Worm (Caenorhabditis elegans) whole organism, L1 larva: ENCODE data around the gene eif-3.L.

Experiments used
- C04F5.9 ChIP-seq: sonication (generic microtip); optimal IDR thresholded peaks from 2 replicates; lab custom pipeline; 2016; ENCODE audit warnings: missing genetic modification characterization, missing compliant biosample characterization
- C16A3.4 ChIP-seq: fragments of 150-350 bp; optimal IDR thresholded peaks from 2 replicates; lab custom pipeline; 2014; ENCODE audit warnings: missing biosample characterization, missing genetic modification characterization
- aha-1 ChIP-seq: fragments of 150-350 bp; optimal IDR thresholded peaks from 2 replicates; lab custom pipeline; 2014; ENCODE audit warnings: missing biosample characterization, missing genetic modification characterization
- alr-1 ChIP-seq: fragments of 200-800 bp; sonication (Bioruptor generic); optimal IDR thresholded peaks from 2 replicates; lab custom pipeline; 2018; ENCODE audit warnings: borderline replicate concordance, mild to moderate bottlenecking, missing genetic modification characterization, missing compliant biosample characterization
- blmp-1 ChIP-seq: fragments of 150-350 bp; optimal IDR thresholded peaks from 2 replicates; lab custom pipeline; 2014; ENCODE audit warnings: missing biosample characterization, missing genetic modification characterization
- ceh-82 ChIP-seq, 3 experiments: fragments of 150-350 bp in 1 of 3; sonication (generic microtip) in 2 of 3; optimal IDR thresholded peaks; 2 replicates each; lab custom pipeline; 2014 to 2017; ENCODE audit warnings: missing biosample characterization in 3 of 3, missing genetic modification characterization in 3 of 3
- ces-1 ChIP-seq: fragments of 150-350 bp; optimal IDR thresholded peaks from 2 replicates; lab custom pipeline; 2014; ENCODE audit warnings: missing biosample characterization, missing genetic modification reagents, missing genetic modification characterization
- efl-1 ChIP-seq, 4 experiments: fragments of 150-350 bp; optimal IDR thresholded peaks in 3 of 4; peaks in 1 of 4; 1 replicate in 1 of 4; 2 replicates in 3 of 4; lab custom pipeline; 2014; ENCODE audit warnings: missing biosample characterization in 2 of 4, missing genetic modification characterization in 2 of 4, missing genetic modification reagents in 2 of 4
- egl-13 ChIP-seq: sonication (generic microtip); optimal IDR thresholded peaks from 2 replicates; lab custom pipeline; 2016; ENCODE audit warnings: missing genotype, missing genetic modification reagents, missing genetic modification characterization, missing compliant biosample characterization
- egl-27 ChIP-seq, 2 experiments: fragments of 150-350 bp in 1 of 2; sonication (generic microtip); optimal IDR thresholded peaks; 3 replicates each; lab custom pipeline; 2017 to 2018; ENCODE audit warnings: missing biosample characterization in 2 of 2, missing genetic modification characterization in 2 of 2, missing genetic modification reagents in 2 of 2
- elt-2 ChIP-seq: sonication (generic microtip); optimal IDR thresholded peaks from 2 replicates; lab custom pipeline; 2016; ENCODE audit warnings: missing genetic modification characterization, mild to moderate bottlenecking, inconsistent platforms, missing compliant biosample characterization, missing genetic modification reagents
- elt-3 ChIP-seq, 6 experiments: fragments of 150-350 bp in 1 of 6; sonication (generic microtip); optimal IDR thresholded peaks; 2 replicates each; lab custom pipeline; 2017 to 2018; ENCODE audit warnings: missing biosample characterization in 6 of 6, missing genetic modification characterization in 6 of 6, inconsistent platforms in 1 of 6
- ets-5 ChIP-seq: fragments of 200-800 bp; sonication (Bioruptor generic); IDR thresholded peaks from 2 replicates; pipeline ENCODE4 v1.3.6; 2022; ENCODE audit warnings: missing genetic modification characterization, missing compliant biosample characterization
- fkh-10 ChIP-seq: sonication (generic microtip); optimal IDR thresholded peaks from 2 replicates; lab custom pipeline; 2017; ENCODE audit warnings: missing biosample characterization, missing genetic modification reagents, missing genetic modification characterization
- fkh-4 ChIP-seq: sonication (generic microtip); optimal IDR thresholded peaks from 2 replicates; lab custom pipeline; 2016; ENCODE audit warnings: missing compliant biosample characterization, missing genetic modification characterization, borderline replicate concordance
- hlh-4 ChIP-seq: sonication (generic microtip); optimal IDR thresholded peaks from 2 replicates; lab custom pipeline; 2016; ENCODE audit warnings: mild to moderate bottlenecking, missing genetic modification characterization, missing compliant biosample characterization
- irx-1 ChIP-seq: sonication (generic microtip); optimal IDR thresholded peaks from 2 replicates; lab custom pipeline; 2016; ENCODE audit warnings: missing genetic modification characterization, missing compliant biosample characterization
- lin-15B ChIP-seq: fragments of 150-350 bp; sonication (generic microtip); optimal IDR thresholded peaks from 3 replicates; lab custom pipeline; 2014; ENCODE audit warnings: missing biosample characterization, missing genetic modification characterization
- lir-3 ChIP-seq: sonication (generic microtip); optimal IDR thresholded peaks from 2 replicates; lab custom pipeline; 2016; ENCODE audit warnings: mild to moderate bottlenecking, missing genetic modification characterization, moderate library complexity, missing compliant biosample characterization; ENCODE audit not compliant: poor library complexity
- lsy-2 ChIP-seq, 2 experiments: fragments of 150-350 bp; optimal IDR thresholded peaks; 2 replicates each; lab custom pipeline; 2014; ENCODE audit warnings: missing biosample characterization in 2 of 2, missing genetic modification characterization in 2 of 2
- mab-9 ChIP-seq: fragments of 200-800 bp; sonication (Bioruptor generic); IDR thresholded peaks from 2 replicates; pipeline ENCODE4 v1.3.6; 2022; ENCODE audit warnings: missing genetic modification reagents, missing genetic modification characterization, missing compliant biosample characterization
- mdl-1 ChIP-seq, 2 experiments: fragments of 150-350 bp; optimal IDR thresholded peaks; 2 replicates each; lab custom pipeline; 2014 to 2017; ENCODE audit warnings: missing biosample characterization in 2 of 2, missing genetic modification characterization in 2 of 2, inconsistent platforms in 1 of 2
- mef-2 ChIP-seq: fragments of 150-350 bp; optimal IDR thresholded peaks from 2 replicates; lab custom pipeline; 2014; ENCODE audit warnings: missing biosample characterization, missing genetic modification characterization
- nhr-11 ChIP-seq: fragments of 150-350 bp; optimal IDR thresholded peaks from 2 replicates; lab custom pipeline; 2014; ENCODE audit warnings: missing biosample characterization, missing genetic modification characterization
- nhr-19 ChIP-seq: fragments of 200-800 bp; sonication (Bioruptor generic); conservative IDR thresholded peaks from 2 replicates; pipeline ENCODE4 v1.3.6; 2022; ENCODE audit warnings: missing genetic modification characterization, missing compliant biosample characterization
- nhr-20 ChIP-seq: sonication (generic microtip); optimal IDR thresholded peaks from 2 replicates; lab custom pipeline; 2016; ENCODE audit warnings: mild to moderate bottlenecking, missing genetic modification characterization, missing compliant biosample characterization
- nhr-28 ChIP-seq: fragments of 150-350 bp; optimal IDR thresholded peaks from 2 replicates; lab custom pipeline; 2014; ENCODE audit warnings: missing biosample characterization, missing genetic modification characterization
- nhr-76 ChIP-seq: sonication (generic microtip); optimal IDR thresholded peaks from 2 replicates; lab custom pipeline; 2017; ENCODE audit warnings: missing biosample characterization, missing genetic modification characterization
- nhr-77 ChIP-seq: fragments of 150-350 bp; optimal IDR thresholded peaks from 2 replicates; lab custom pipeline; 2014; ENCODE audit warnings: missing biosample characterization, missing genetic modification characterization
- nhr-90 ChIP-seq: sonication (generic microtip); optimal IDR thresholded peaks from 2 replicates; lab custom pipeline; 2016; ENCODE audit warnings: mild to moderate bottlenecking, missing genetic modification characterization, missing compliant biosample characterization; ENCODE audit not compliant: poor library complexity
- pag-3 ChIP-seq: sonication (generic microtip); optimal IDR thresholded peaks from 2 replicates; lab custom pipeline; 2017; ENCODE audit warnings: missing genetic modification characterization, mild to moderate bottlenecking, missing compliant biosample characterization, antibody characterized with exemption, borderline replicate concordance; ENCODE audit not compliant: insufficient read depth
- skn-1 ChIP-seq: fragments of 150-350 bp; optimal IDR thresholded peaks from 2 replicates; lab custom pipeline; 2014; ENCODE audit warnings: missing biosample characterization, missing genetic modification characterization
- sox-4 ChIP-seq: sonication (generic microtip); optimal IDR thresholded peaks from 2 replicates; lab custom pipeline; 2016; ENCODE audit warnings: missing genetic modification characterization, missing compliant biosample characterization
- sup-37 ChIP-seq: fragments of 200-800 bp; sonication (Bioruptor generic); optimal IDR thresholded peaks from 2 replicates; lab custom pipeline; 2018; ENCODE audit warnings: mild to moderate bottlenecking, missing genetic modification characterization, missing compliant biosample characterization
- swsn-7 ChIP-seq: sonication (generic microtip); optimal IDR thresholded peaks from 2 replicates; lab custom pipeline; 2016; ENCODE audit warnings: missing genetic modification characterization, missing compliant biosample characterization
- unc-30 ChIP-seq: sonication (generic microtip); optimal IDR thresholded peaks from 2 replicates; lab custom pipeline; 2017; ENCODE audit warnings: missing biosample characterization, missing genetic modification characterization
- unc-62 ChIP-seq: fragments of 150-350 bp; optimal IDR thresholded peaks from 2 replicates; lab custom pipeline; 2014; ENCODE audit warnings: missing biosample characterization, missing genetic modification reagents, missing genetic modification characterization
- unc-86 ChIP-seq: sonication (generic microtip); optimal IDR thresholded peaks from 2 replicates; lab custom pipeline; 2016; ENCODE audit warnings: missing genetic modification characterization, missing compliant biosample characterization
- unc-98 ChIP-seq: fragments of 200-800 bp; sonication (Bioruptor generic); IDR thresholded peaks from 2 replicates; pipeline ENCODE4 v1.3.6; 2022; ENCODE audit warnings: missing genetic modification characterization, missing compliant biosample characterization
- xbp-1 ChIP-seq: sonication (generic microtip); optimal IDR thresholded peaks from 2 replicates; lab custom pipeline; 2016; ENCODE audit warnings: missing genetic modification characterization, missing compliant biosample characterization
- zag-1 ChIP-seq: fragments of 150-350 bp; optimal IDR thresholded peaks from 2 replicates; lab custom pipeline; 2014; ENCODE audit warnings: missing biosample characterization, missing genetic modification characterization

Gene eif-3.L

ce11 chrII:5660736-5661734 is 38.8 kb upstream of the eif-3.L start, which contains the start of the genes ift-43 and mdt-26 (continued):
- TF ChIP-seq skn-1 (tag; lab: Kevin White, UChicago) (peak; percentile 84), C04F5.9 (peak; percentile 56), unc-86 (tag; lab: Kevin White, UChicago) (peak; percentile 88), nhr-76 (tag; lab: Kevin White, UChicago) (peak; percentile 44), nhr-20 (peak; percentile 90), ceh-82 (tag; optimal IDR thresholded peaks at IDR 0.05; lab: Kevin White, UChicago) (peak; percentile 17 to 89 (median 77)), egl-27 (tag; optimal IDR thresholded peaks at IDR 0.05; lab: Kevin White, UChicago) (no peak), elt-2 (tag; lab: Kevin White, UChicago) (peak; percentile 57), C16A3.4 (tag; lab: Kevin White, UChicago) (peak; percentile 76), unc-30 (no peak), nhr-90 (tag; lab: Kevin White, UChicago) (peak; percentile 88), irx-1 (tag; lab: Kevin White, UChicago) (peak; percentile 87), mdl-1 (tag; optimal IDR thresholded peaks at IDR 0.05; lab: Kevin White, UChicago) (peak in 1 of 2 experiments; percentile 78), elt-3 (tag; optimal IDR thresholded peaks at IDR 0.05; lab: Kevin White, UChicago) (peak in 2 of 6 experiments; percentile 57 to 58), nhr-11 (tag; lab: Kevin White, UChicago) (peak; percentile 1), unc-62 (GFP tag; lab: Kevin White, UChicago) (no peak), fkh-4 (peak; percentile 28), alr-1 (tag; lab: Kevin White, UChicago) (no peak), mef-2 (no peak), lir-3 (peak; percentile 53), fkh-10 (GFP tag; lab: Kevin White, UChicago) (peak; percentile 76), nhr-28 (tag; lab: Kevin White, UChicago) (no peak), lin-15B (tag; lab: Kevin White, UChicago) (peak; percentile 67), aha-1 (tag; lab: Kevin White, UChicago) (peak; percentile 2), pag-3 (tag; lab: Kevin White, UChicago) (peak; percentile 1), ets-5 (GFP tag; lab: Robert Waterston, UW) (no peak), xbp-1 (tag; lab: Kevin White, UChicago) (peak; percentile 96), nhr-77 (tag; lab: Kevin White, UChicago) (peak; percentile 66), lsy-2 (tag; optimal IDR thresholded peaks at IDR 0.05; lab: Kevin White, UChicago) (peak; percentile 83 to 90), ces-1 (GFP tag; lab: Kevin White, UChicago) (no peak), unc-98 (no peak), blmp-1 (tag; lab: Kevin White, UChicago) (peak; percentile 44), sup-37 (GFP tag; lab: Kevin White, UChicago) (peak; percentile 82), mab-9 (peak; percentile 80), efl-1 (optimal IDR thresholded peaks at IDR 0.05; lab: Kevin White, UChicago) (peak; percentile 68 to 74), efl-1 (GFP tag; optimal IDR thresholded peaks at IDR 0.05 in 1 of 2; lab: Kevin White, UChicago) (peak; percentile 64 to 96), egl-13 (tag; lab: Kevin White, UChicago) (peak; percentile 85), zag-1 (no peak), hlh-4 (tag; lab: Kevin White, UChicago) (peak; percentile 20), swsn-7 (tag; lab: Kevin White, UChicago) (peak; percentile 93), sox-4 (tag; lab: Kevin White, UChicago) (peak; percentile 77), nhr-19 (GFP tag; lab: Robert Waterston, UW) (peak; percentile 81)
